Worm (Caenorhabditis elegans): ENCODE measurements around the gene ZC13.2.

ZC13.2 gene

DNA sequence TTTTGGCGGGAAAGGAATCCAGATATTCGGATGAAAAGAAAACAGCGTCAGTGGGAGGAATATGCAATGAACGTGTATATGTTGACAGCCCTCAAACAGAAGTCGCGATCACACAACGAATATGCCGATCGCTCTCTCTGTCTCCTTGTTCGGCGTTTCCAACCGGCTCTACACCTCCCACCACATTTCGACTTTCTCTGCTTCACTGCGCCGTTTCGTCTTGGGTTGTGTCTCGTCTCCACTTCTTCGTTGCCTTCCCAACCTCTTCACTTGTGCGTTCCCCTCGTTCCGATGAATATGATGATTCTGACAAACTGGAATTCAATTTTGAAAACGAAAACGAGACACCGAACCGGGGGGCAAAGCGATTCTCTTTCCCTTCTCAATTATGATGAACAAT is 17.5 kb downstream of the ZC13.2 start, which contains the start of gene mab-7:
Gene mab-7, minus strand, starts transcription at position 101 of the 400 bp plus-strand sequence.
- TF ChIP-seq alr-1 (tag; optimal IDR thresholded peaks at IDR 0.05; ENCODE audit: borderline replicate concordance) (no peak), pqm-1 (tag; optimal IDR thresholded peaks at IDR 0.05) (no peak), unc-30 (tag; optimal IDR thresholded peaks at IDR 0.05) (no peak), ets-5 (GFP tag; IDR thresholded peaks at IDR 0.05) (no peak), sup-37 (GFP tag; optimal IDR thresholded peaks at IDR 0.05) (no peak), tbx-2 (tag; optimal IDR thresholded peaks at IDR 0.05) (no peak), fkh-8 (tag; optimal IDR thresholded peaks at IDR 0.05) (no peak), mef-2 (tag; optimal IDR thresholded peaks at IDR 0.05) (no peak), mdl-1 (tag; optimal IDR thresholded peaks at IDR 0.05) (no peak), C34B4.2 (tag; optimal IDR thresholded peaks at IDR 0.05) (no peak), dpl-1 (GFP tag; optimal IDR thresholded peaks at IDR 0.05) (no peak), nhr-28 (tag; optimal IDR thresholded peaks at IDR 0.05) (no peak), ama-1 (optimal IDR thresholded peaks at IDR 0.05) (no peak), C04F5.9 (tag; optimal IDR thresholded peaks at IDR 0.05) (no peak), vab-15 (tag; optimal IDR thresholded peaks at IDR 0.05) (no peak), Y116A8C.19 (tag; optimal IDR thresholded peaks at IDR 0.05; ENCODE audit: borderline replicate concordance) (no peak), zip-4 (GFP tag; optimal IDR thresholded peaks at IDR 0.05) (no peak), skn-1 (tag; optimal IDR thresholded peaks at IDR 0.05) (no peak), fos-1 (tag; optimal IDR thresholded peaks at IDR 0.05) (no peak), ceh-90 (tag; optimal IDR thresholded peaks at IDR 0.05) (no peak)

ce11 chrX:902512-902911 is 22.0 kb downstream of the ZC13.2 start, which contains the start of gene ZC13.10:
ZC13.10 (minus strand) TSS chrX:902612.
- no peak for TF ChIP-seq zip-4 (GFP tag; optimal IDR thresholded peaks at IDR 0.05)
- no peak for TF ChIP-seq dpl-1 (GFP tag; optimal IDR thresholded peaks at IDR 0.05)
- TF ChIP-seq ceh-82 (tag; optimal IDR thresholded peaks at IDR 0.05), result no peak
- no peak for TF ChIP-seq fkh-4 (tag; optimal IDR thresholded peaks at IDR 0.05; ENCODE audit: borderline replicate concordance)
- TF ChIP-seq pag-3 (tag; optimal IDR thresholded peaks at IDR 0.05; ENCODE audit: borderline replicate concordance, insufficient read depth), result no peak
- TF ChIP-seq mep-1 (tag; optimal IDR thresholded peaks at IDR 0.05), result no peak
- no peak for TF ChIP-seq zag-1 (tag; optimal IDR thresholded peaks at IDR 0.05)
- TF ChIP-seq xbp-1 (tag; optimal IDR thresholded peaks at IDR 0.05), result no peak

DNA sequence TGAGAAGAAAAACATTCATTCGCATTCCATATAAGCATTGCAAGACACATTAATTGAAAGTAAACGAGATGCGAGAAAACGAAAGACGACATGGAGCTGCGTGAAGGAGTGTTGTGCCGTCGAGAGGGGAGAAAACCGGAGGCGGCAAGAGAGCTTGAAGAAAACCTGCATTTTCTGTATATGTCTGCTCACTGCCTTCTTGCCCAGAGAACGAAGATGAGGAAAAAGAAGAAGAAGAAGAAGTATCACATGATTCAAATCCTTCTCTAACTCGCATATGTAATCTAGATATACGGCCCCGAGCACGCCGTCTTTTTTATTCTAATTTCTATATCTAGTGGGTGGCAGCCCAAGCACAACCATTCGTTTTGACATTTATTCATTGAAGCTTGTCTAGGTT is 29.9 kb downstream of the ZC13.2 start:
- TF ChIP-seq unc-130 (tag; optimal IDR thresholded peaks at IDR 0.05), result no peak
- no peak for TF ChIP-seq elt-3 (tag; optimal IDR thresholded peaks at IDR 0.05)
- peak in 1 of 2 experiments; percentile 2 for TF ChIP-seq lin-35 (GFP tag; optimal IDR thresholded peaks at IDR 0.05)
- no peak for TF ChIP-seq hlh-4 (tag; optimal IDR thresholded peaks at IDR 0.05)
- TF ChIP-seq alr-1 (tag; optimal IDR thresholded peaks at IDR 0.05; ENCODE audit: borderline replicate concordance), result no peak
- TF ChIP-seq C34B4.2 (tag; optimal IDR thresholded peaks at IDR 0.05), result no peak
- TF ChIP-seq vab-15 (tag; optimal IDR thresholded peaks at IDR 0.05), result no peak
- peak; percentile 9 for TF ChIP-seq skn-1 (tag; optimal IDR thresholded peaks at IDR 0.05)
- no peak for TF ChIP-seq aly-2 (tag; optimal IDR thresholded peaks at IDR 0.05)
- no peak for TF ChIP-seq unc-98 (GFP tag; IDR thresholded peaks at IDR 0.05)
- TF ChIP-seq ztf-11 (tag; optimal IDR thresholded peaks at IDR 0.05), result no peak
- TF ChIP-seq sox-4 (tag; optimal IDR thresholded peaks at IDR 0.05), result no peak
- TF ChIP-seq nhr-77 (tag; optimal IDR thresholded peaks at IDR 0.05), result no peak
- no peak for TF ChIP-seq zag-1 (tag; optimal IDR thresholded peaks at IDR 0.05)
- TF ChIP-seq dpl-1 (GFP tag; optimal IDR thresholded peaks at IDR 0.05), result no peak
- TF ChIP-seq nhr-76 (tag; optimal IDR thresholded peaks at IDR 0.05), result no peak
- no peak for TF ChIP-seq efl-1 (optimal IDR thresholded peaks at IDR 0.05)
- peak in 1 of 2 experiments; percentile 43 for TF ChIP-seq efl-1 (GFP tag; optimal IDR thresholded peaks at IDR 0.05 in 1 of 2)
- peak; percentile 34 for TF ChIP-seq snu-23 (GFP tag; optimal IDR thresholded peaks at IDR 0.05)
- TF ChIP-seq ztf-4 (tag; optimal IDR thresholded peaks at IDR 0.05), result no peak
- no peak for TF ChIP-seq hpl-2 (GFP tag; optimal IDR thresholded peaks at IDR 0.05)
- no peak for TF ChIP-seq ceh-8 (GFP tag; optimal IDR thresholded peaks at IDR 0.05)
- TF ChIP-seq zip-4 (GFP tag; optimal IDR thresholded peaks at IDR 0.05), result no peak
- TF ChIP-seq Y116A8C.19 (tag; optimal IDR thresholded peaks at IDR 0.05; ENCODE audit: borderline replicate concordance), result no peak
- TF ChIP-seq lin-39 (tag; optimal IDR thresholded peaks at IDR 0.05), result no peak
- TF ChIP-seq pag-3 (tag; optimal IDR thresholded peaks at IDR 0.05; ENCODE audit: borderline replicate concordance, insufficient read depth), result no peak
- TF ChIP-seq lin-14 (GFP tag; optimal IDR thresholded peaks at IDR 0.05), result peak; percentile 79
- peak; percentile 64 for TF ChIP-seq nhr-47 (tag; optimal IDR thresholded peaks at IDR 0.05)
- TF ChIP-seq ceh-90 (tag; optimal IDR thresholded peaks at IDR 0.05), result no peak
- TF ChIP-seq fkh-8 (tag; optimal IDR thresholded peaks at IDR 0.05), result peak; percentile 78
- TF ChIP-seq snpc-4 (tag; optimal IDR thresholded peaks at IDR 0.05), result no peak
- 0 out of 2 replicates have a peak, but pooled peaks have one; percentile 14 for TF ChIP-seq isw-1 (GFP tag; IDR thresholded peaks at IDR 0.05)
- TF ChIP-seq ceh-82 (tag; optimal IDR thresholded peaks at IDR 0.05), result peak in 1 of 3 experiments; percentile 28
- peak; percentile 58 for TF ChIP-seq unc-86 (tag; optimal IDR thresholded peaks at IDR 0.05)
